Fruit fly (Drosophila melanogaster): ENCODE results near the gene CG17349.

- TF ChIP-seq Hnf4 (GFP tag; optimal IDR thresholded peaks at IDR 0.05) (no peak), N (GFP tag; optimal IDR thresholded peaks at IDR 0.05) (no peak), Mio (GFP tag; optimal IDR thresholded peaks at IDR 0.05) (no peak), lola (GFP tag; optimal IDR thresholded peaks at IDR 0.05) (no peak), OdsH (GFP tag; optimal IDR thresholded peaks at IDR 0.05) (no peak), jim (GFP tag; optimal IDR thresholded peaks at IDR 0.05) (no peak), brk (GFP tag; optimal IDR thresholded peaks at IDR 0.05) (no peak), fru (GFP tag; optimal IDR thresholded peaks at IDR 0.05) (no peak), Vsx2 (GFP tag; optimal IDR thresholded peaks at IDR 0.05; ENCODE audit: partially characterized antibody) (no peak), ey (GFP tag; optimal IDR thresholded peaks at IDR 0.05) (no peak), psq (GFP tag; optimal IDR thresholded peaks at IDR 0.05) (no peak)
These were observed 35.2 kb upstream of the CG17349 start for dm6 chr2L:19335052-19335451.
